Fruit fly (Drosophila melanogaster) whole organism, embryonic: ENCODE data around the gene Zpr1.
A peak's percentile ranks its signal among the peaks of the same experiment; 100 is the strongest.

Experiments
- Ada2b ChIP-seq: fragments of 200-800 bp; sonication (Bioruptor generic); IDR thresholded peaks from 2 replicates; pipeline ENCODE4 v1.3.6; 2022; ENCODE audit warnings: missing biosample characterization, missing genetic modification characterization
- Antp ChIP-seq: fragments of 200-800 bp; sonication (Bioruptor generic); optimal IDR thresholded peaks from 3 replicates; lab custom pipeline; 2016; ENCODE audit warnings: missing biosample characterization, missing genetic modification characterization
- Asciz ChIP-seq: fragments of 200-800 bp; sonication (Bioruptor generic); optimal IDR thresholded peaks from 2 replicates; lab custom pipeline; 2017; ENCODE audit warnings: missing biosample characterization, mild to moderate bottlenecking, missing genetic modification characterization, missing genetic modification reagents
- Blimp-1 ChIP-seq: fragments of 200-800 bp; sonication (Bioruptor generic); optimal IDR thresholded peaks from 3 replicates; lab custom pipeline; 2018; ENCODE audit warnings: missing biosample characterization, missing genetic modification characterization, mild to moderate bottlenecking, moderate library complexity, missing genetic modification reagents
- Bteb2 ChIP-seq: fragments of 200-800 bp; sonication (Bioruptor generic); optimal IDR thresholded peaks from 2 replicates; lab custom pipeline; 2016; ENCODE audit warnings: missing biosample characterization, missing genetic modification characterization
- CG10321 ChIP-seq: fragments of 200-800 bp; sonication (Bioruptor generic); IDR thresholded peaks from 2 replicates; pipeline ENCODE4 v1.3.6; 2022; ENCODE audit warnings: missing biosample characterization, missing genetic modification characterization
- CG10565 ChIP-seq: fragments of 200-800 bp; sonication (Bioruptor generic); optimal IDR thresholded peaks from 3 replicates; lab custom pipeline; 2016; ENCODE audit warnings: missing biosample characterization, mild to moderate bottlenecking, missing genetic modification characterization
- CG11560 ChIP-seq: fragments of 200-800 bp; sonication (Bioruptor generic); IDR thresholded peaks from 3 replicates; pipeline ENCODE4 v1.3.6; 2022; ENCODE audit warnings: missing biosample characterization, missing genetic modification characterization
- CG12071 ChIP-seq: fragments of 200-800 bp; sonication (Bioruptor generic); optimal IDR thresholded peaks from 3 replicates; lab custom pipeline; 2018; ENCODE audit warnings: missing biosample characterization, mild to moderate bottlenecking, missing genetic modification characterization
- CG13894 ChIP-seq: fragments of 200-800 bp; sonication (Bioruptor generic); optimal IDR thresholded peaks from 3 replicates; lab custom pipeline; 2018; ENCODE audit warnings: missing biosample characterization, mild to moderate bottlenecking, missing genetic modification characterization, moderate library complexity
- CG15011 ChIP-seq: fragments of 200-800 bp; sonication (Bioruptor generic); optimal IDR thresholded peaks from 3 replicates; lab custom pipeline; 2018; ENCODE audit warnings: missing biosample characterization, mild to moderate bottlenecking, missing genetic modification characterization
- CG15269 ChIP-seq: fragments of 200-800 bp; sonication (Bioruptor generic); optimal IDR thresholded peaks from 2 replicates; lab custom pipeline; 2018; ENCODE audit warnings: missing biosample characterization, mild to moderate bottlenecking, missing genetic modification characterization, moderate library complexity
- CG15514 ChIP-seq: fragments of 200-800 bp; sonication (Bioruptor generic); optimal IDR thresholded peaks from 3 replicates; lab custom pipeline; 2017; ENCODE audit warnings: missing biosample characterization, missing genetic modification characterization, mild to moderate bottlenecking, moderate library complexity, missing genetic modification reagents
- CG1602 ChIP-seq: fragments of 200-800 bp; sonication (Bioruptor generic); optimal IDR thresholded peaks from 3 replicates; lab custom pipeline; 2016; ENCODE audit warnings: missing biosample characterization, missing genetic modification characterization
- CG16813 ChIP-seq: fragments of 200-800 bp; sonication (Bioruptor generic); IDR thresholded peaks from 3 replicates; pipeline ENCODE4 v1.3.6; 2022; ENCODE audit warnings: missing biosample characterization, missing genetic modification characterization; ENCODE audit not compliant: partially characterized antibody
- CG2202 ChIP-seq: fragments of 200-800 bp; sonication (Bioruptor generic); optimal IDR thresholded peaks from 2 replicates; lab custom pipeline; 2018; ENCODE audit warnings: missing biosample characterization, mild to moderate bottlenecking, missing genetic modification characterization
- CG3065 ChIP-seq: fragments of 200-800 bp; sonication (Bioruptor generic); optimal IDR thresholded peaks from 2 replicates; lab custom pipeline; 2016; ENCODE audit warnings: missing biosample characterization, missing genetic modification characterization
- CG3726 ChIP-seq: fragments of 200-800 bp; sonication (Bioruptor generic); IDR thresholded peaks from 3 replicates; pipeline ENCODE4, ENCODE4 v1.3.6; 2022; ENCODE audit warnings: missing biosample characterization, missing genetic modification characterization
- CG5180 ChIP-seq: fragments of 200-800 bp; sonication (Bioruptor generic); optimal IDR thresholded peaks from 3 replicates; lab custom pipeline; 2017; ENCODE audit warnings: missing biosample characterization, missing genetic modification characterization, mild to moderate bottlenecking, moderate library complexity, missing genetic modification reagents
- CG5953 ChIP-seq: fragments of 200-800 bp; sonication (Bioruptor generic); IDR thresholded peaks from 2 replicates; pipeline ENCODE4 v1.3.6; 2022; ENCODE audit warnings: missing biosample characterization, missing genetic modification characterization
- CG7786 ChIP-seq: fragments of 200-800 bp; sonication (Bioruptor generic); optimal IDR thresholded peaks from 2 replicates; lab custom pipeline; 2016; ENCODE audit warnings: missing biosample characterization, missing genetic modification characterization
- ERR ChIP-seq: fragments of 200-800 bp; sonication (Bioruptor generic); optimal IDR thresholded peaks from 2 replicates; lab custom pipeline; 2016; ENCODE audit warnings: missing biosample characterization, missing genetic modification characterization
- Fer3 ChIP-seq: fragments of 200-800 bp; sonication (Bioruptor generic); optimal IDR thresholded peaks from 2 replicates; lab custom pipeline; 2018; ENCODE audit warnings: missing biosample characterization, mild to moderate bottlenecking, missing genetic modification characterization, moderate library complexity
- Hr3 ChIP-seq: fragments of 200-800 bp; sonication (Bioruptor generic); optimal IDR thresholded peaks from 3 replicates; lab custom pipeline; 2016; ENCODE audit warnings: missing biosample characterization, missing genetic modification characterization
- Jarid2 ChIP-seq: fragments of 200-800 bp; sonication (Bioruptor generic); optimal IDR thresholded peaks from 3 replicates; lab custom pipeline; 2017; ENCODE audit warnings: mild to moderate bottlenecking, missing biosample characterization, missing genetic modification reagents, missing genetic modification characterization
- Mrtf ChIP-seq: fragments of 200-800 bp; sonication (Bioruptor generic); IDR thresholded peaks from 3 replicates; pipeline ENCODE4 v1.3.6; 2022; ENCODE audit warnings: missing biosample characterization, missing genetic modification characterization
- Myb ChIP-seq: fragments of 200-800 bp; sonication (Bioruptor generic); optimal IDR thresholded peaks from 2 replicates; lab custom pipeline; 2016; ENCODE audit warnings: missing biosample characterization, missing genetic modification characterization
- Nf-YB ChIP-seq: fragments of 200-800 bp; sonication (Bioruptor generic); optimal IDR thresholded peaks from 3 replicates; lab custom pipeline; 2019; ENCODE audit warnings: missing biosample characterization, mild to moderate bottlenecking, missing genetic modification characterization, moderate library complexity
- Stat92E ChIP-seq, 3 experiments: fragments of >200 bp in 2 of 3; fragments of 200-800 bp in 1 of 3; sonication (Bioruptor generic) in 1 of 3; optimal IDR thresholded peaks; 2 replicates each; lab custom pipeline; 2017 to 2019; ENCODE audit warnings: missing biosample characterization in 3 of 3, missing genetic modification characterization in 3 of 3, mild to moderate bottlenecking in 1 of 3, moderate library complexity in 1 of 3
- Xbp1 ChIP-seq: fragments of 200-800 bp; sonication (Bioruptor generic); optimal IDR thresholded peaks from 3 replicates; lab custom pipeline; 2016; ENCODE audit warnings: missing biosample characterization, mild to moderate bottlenecking, missing genetic modification characterization
- YL-1 ChIP-seq: fragments of 200-800 bp; sonication (Bioruptor generic); optimal IDR thresholded peaks from 3 replicates; lab custom pipeline; 2017; ENCODE audit warnings: missing biosample characterization, mild to moderate bottlenecking, missing genetic modification characterization
- crol ChIP-seq: fragments of 200-800 bp; sonication (Bioruptor generic); IDR thresholded peaks from 2 replicates; pipeline ENCODE4 v1.3.6; 2022; ENCODE audit warnings: missing biosample characterization, missing genetic modification characterization
- crp ChIP-seq, 2 experiments: fragments of 200-800 bp; sonication (Bioruptor generic); optimal IDR thresholded peaks; 2 replicates in 1 of 2; 3 replicates in 1 of 2; lab custom pipeline; 2017; ENCODE audit warnings: missing biosample characterization in 2 of 2, missing genetic modification characterization in 2 of 2, mild to moderate bottlenecking in 1 of 2, moderate library complexity in 1 of 2
- fd96Cb ChIP-seq: fragments of 200-800 bp; sonication (Bioruptor generic); optimal IDR thresholded peaks from 2 replicates; lab custom pipeline; 2018; ENCODE audit warnings: missing biosample characterization, mild to moderate bottlenecking, missing genetic modification characterization, moderate library complexity
- hth ChIP-seq: fragments of >200 bp; optimal IDR thresholded peaks from 2 replicates; lab custom pipeline; 2017; ENCODE audit warnings: inconsistent platforms
- ind ChIP-seq: fragments of 200-800 bp; sonication (Bioruptor generic); optimal IDR thresholded peaks from 3 replicates; lab custom pipeline; 2016; ENCODE audit warnings: missing biosample characterization, missing genetic modification characterization
- kah ChIP-seq: fragments of 200-800 bp; sonication (Bioruptor generic); optimal IDR thresholded peaks from 2 replicates; lab custom pipeline; 2018; ENCODE audit warnings: missing biosample characterization, mild to moderate bottlenecking, missing genetic modification characterization
- lab ChIP-seq: fragments of 200-800 bp; sonication (Bioruptor generic); optimal IDR thresholded peaks from 3 replicates; lab custom pipeline; 2017; ENCODE audit warnings: missing biosample characterization, missing genetic modification characterization, mild to moderate bottlenecking, moderate library complexity, missing genetic modification reagents
- nom ChIP-seq: fragments of 200-800 bp; sonication (Bioruptor generic); optimal IDR thresholded peaks from 2 replicates; lab custom pipeline; 2017; ENCODE audit warnings: missing biosample characterization, missing genetic modification characterization, mild to moderate bottlenecking, moderate library complexity, missing genetic modification reagents
- phol ChIP-seq: fragments of 200-800 bp; sonication (Bioruptor generic); optimal IDR thresholded peaks from 3 replicates; lab custom pipeline; 2018; ENCODE audit warnings: missing biosample characterization, mild to moderate bottlenecking, missing genetic modification characterization, moderate library complexity
- pum ChIP-seq: fragments of 200-800 bp; sonication (Bioruptor generic); optimal IDR thresholded peaks from 2 replicates; lab custom pipeline; 2016; ENCODE audit warnings: missing biosample characterization, missing genetic modification characterization
- run ChIP-seq: fragments of 200-800 bp; sonication (Bioruptor generic); optimal IDR thresholded peaks from 3 replicates; lab custom pipeline; 2018; ENCODE audit warnings: missing biosample characterization, mild to moderate bottlenecking, missing genetic modification characterization
- slou ChIP-seq: fragments of 200-800 bp; sonication (Bioruptor generic); optimal IDR thresholded peaks from 3 replicates; lab custom pipeline; 2016; ENCODE audit warnings: missing biosample characterization, missing genetic modification characterization
- so ChIP-seq: fragments of 200-800 bp; sonication (Bioruptor generic); IDR thresholded peaks from 3 replicates; pipeline ENCODE4 v1.3.6; 2022; ENCODE audit warnings: missing biosample characterization, missing genetic modification characterization
- ssp ChIP-seq: fragments of 200-800 bp; sonication (Bioruptor generic); IDR thresholded peaks from 2 replicates; pipeline ENCODE4 v1.3.6; 2022; ENCODE audit warnings: missing biosample characterization, missing genetic modification characterization
- ttk ChIP-seq: fragments of 200-800 bp; sonication (Bioruptor generic); IDR thresholded peaks from 2 replicates; pipeline ENCODE4 v2.1.2; 2022; ENCODE audit warnings: missing biosample characterization, missing genetic modification characterization
- twi ChIP-seq: fragments of 200-800 bp; optimal IDR thresholded peaks from 2 replicates; lab custom pipeline; 2019; ENCODE audit warnings: missing biosample characterization, mild to moderate bottlenecking, missing genetic modification characterization, moderate library complexity
- zen2 ChIP-seq: fragments of 200-800 bp; sonication (Bioruptor generic); IDR thresholded peaks from 3 replicates; pipeline ENCODE4 v1.3.6; 2022; ENCODE audit warnings: missing biosample characterization, missing genetic modification characterization; ENCODE audit not compliant: partially characterized antibody

The Zpr1 gene

dm6 chrX:9136776-9137550 lies 24.9 kb downstream of the Zpr1 start (continued):
- no peak for TF ChIP-seq nom (GFP tag; lab: Kevin White, UChicago)
- peak; percentile 54 for TF ChIP-seq CG15269 (tag; lab: Kevin White, UChicago)
- no peak for TF ChIP-seq so
- TF ChIP-seq run (tag; lab: Kevin White, UChicago), result peak; percentile 25
- TF ChIP-seq CG15514 (GFP tag; lab: Kevin White, UChicago), result peak; percentile 26
- TF ChIP-seq CG3065 (GFP tag; lab: Kevin White, UChicago), result no peak
- peak; percentile 50 for TF ChIP-seq CG1602
- TF ChIP-seq Hr3 (GFP tag; lab: Kevin White, UChicago), result peak; percentile 38
- TF ChIP-seq CG2202 (tag; lab: Kevin White, UChicago), result no peak
- TF ChIP-seq Myb, result peak; percentile 34
- TF ChIP-seq twi (tag; lab: Kevin White, UChicago), result no peak
- peak; percentile 47 for TF ChIP-seq Blimp-1 (GFP tag; lab: Kevin White, UChicago)
- no peak for TF ChIP-seq zen2
- TF ChIP-seq crp (GFP tag; optimal IDR thresholded peaks at IDR 0.05; lab: Kevin White, UChicago), result peak in 1 of 2 experiments; percentile 45
- no peak for TF ChIP-seq CG13894 (tag; lab: Kevin White, UChicago)
- TF ChIP-seq lab, result peak; percentile 45
- no peak for TF ChIP-seq CG10565 (GFP tag; lab: Kevin White, UChicago)
- no peak for TF ChIP-seq Bteb2 (GFP tag; lab: Kevin White, UChicago)
- peak; percentile 53 for TF ChIP-seq CG5180 (GFP tag; lab: Kevin White, UChicago)
- TF ChIP-seq kah (GFP tag; lab: Kevin White, UChicago), result peak; percentile 7
- 0 out of 3 replicates have a peak, but pooled peaks have one; percentile 35 for TF ChIP-seq Mrtf (GFP tag; lab: Robert Waterston, UW)
- TF ChIP-seq Asciz (GFP tag; lab: Kevin White, UChicago), result peak; percentile 10
- TF ChIP-seq hth (lab: Kevin White, UChicago), result no peak
- TF ChIP-seq phol (tag; lab: Kevin White, UChicago), result peak; percentile 58
- no peak for TF ChIP-seq CG3726
- peak; percentile 16 for TF ChIP-seq Fer3
- TF ChIP-seq ssp (GFP tag; lab: Robert Waterston, UW), result peak; percentile 45
- TF ChIP-seq ind (GFP tag; lab: Kevin White, UChicago), result peak; percentile 16
- TF ChIP-seq Stat92E (GFP tag; optimal IDR thresholded peaks at IDR 0.05; lab: Kevin White, UChicago), result no peak
- peak; percentile 53 for TF ChIP-seq crol (GFP tag; lab: Robert Waterston, UW)
- TF ChIP-seq slou (GFP tag; lab: Kevin White, UChicago), result no peak
- TF ChIP-seq CG10321 (GFP tag; lab: Robert Waterston, UW), result no peak
- no peak for TF ChIP-seq YL-1 (GFP tag; lab: Kevin White, UChicago)
- peak; percentile 35 for TF ChIP-seq fd96Cb (tag; lab: Kevin White, UChicago)
- TF ChIP-seq CG5953 (GFP tag; lab: Robert Waterston, UW), result peak; percentile 28; the same call in 1 of the 2 replicates
- TF ChIP-seq CG11560 (tag; lab: Robert Waterston, UW), result no peak
- peak; percentile 31 for TF ChIP-seq CG12071 (GFP tag; lab: Kevin White, UChicago)
- 0 out of 2 replicates have a peak, but pooled peaks have one; percentile 46 for TF ChIP-seq ttk (GFP tag; lab: Robert Waterston, UW)
- peak; percentile 55 for TF ChIP-seq Xbp1 (GFP tag; lab: Kevin White, UChicago)
- TF ChIP-seq CG15011 (GFP tag; lab: Kevin White, UChicago), result no peak
- TF ChIP-seq CG7786 (GFP tag; lab: Kevin White, UChicago), result peak; percentile 51
- TF ChIP-seq ERR (GFP tag; lab: Kevin White, UChicago), result no peak
- peak; percentile 50 for TF ChIP-seq Ada2b (GFP tag; lab: Robert Waterston, UW)
- TF ChIP-seq Nf-YB (GFP tag; lab: Kevin White, UChicago), result peak; percentile 16
- no peak for TF ChIP-seq CG16813 (GFP tag; lab: Robert Waterston, UW)
- TF ChIP-seq Antp, result peak; percentile 39
- no peak for TF ChIP-seq Jarid2 (GFP tag; lab: Kevin White, UChicago)
- peak; percentile 38 for TF ChIP-seq pum (GFP tag; lab: Kevin White, UChicago)
